Worm (Caenorhabditis elegans) whole organism, young adult: Measurements from ENCODE around the gene ubc-21.

Source experiments
- F10E7.11 ChIP-seq: sonication (generic microtip); optimal IDR thresholded peaks from 2 replicates; lab custom pipeline; 2017; ENCODE audit warnings: mild to moderate bottlenecking, missing genetic modification characterization, moderate library complexity, missing compliant biosample characterization
- lag-1 ChIP-seq: fragments of 200-800 bp; sonication (Bioruptor generic); IDR thresholded peaks from 2 replicates; pipeline ENCODE4 v1.3.6; 2022; ENCODE audit warnings: missing genetic modification reagents, missing genetic modification characterization, missing compliant biosample characterization
- nhr-120 ChIP-seq: fragments of 200-800 bp; sonication (Bioruptor generic); IDR thresholded peaks from 2 replicates; pipeline ENCODE4 v1.3.6; 2022; ENCODE audit warnings: missing genetic modification characterization, missing compliant biosample characterization
- snpc-1.3 ChIP-seq: sonication (generic microtip); optimal IDR thresholded peaks from 2 replicates; lab custom pipeline; 2017; ENCODE audit warnings: missing genetic modification characterization, mild to moderate bottlenecking, missing compliant biosample characterization, antibody characterized with exemption, moderate library complexity, missing genotype, missing genetic modification reagents; ENCODE audit not compliant: insufficient read depth
- xnd-1 ChIP-seq: sonication (generic microtip); optimal IDR thresholded peaks from 2 replicates; lab custom pipeline; 2016; ENCODE audit warnings: missing genotype, missing genetic modification reagents, missing genetic modification characterization, missing compliant biosample characterization

DNA sequence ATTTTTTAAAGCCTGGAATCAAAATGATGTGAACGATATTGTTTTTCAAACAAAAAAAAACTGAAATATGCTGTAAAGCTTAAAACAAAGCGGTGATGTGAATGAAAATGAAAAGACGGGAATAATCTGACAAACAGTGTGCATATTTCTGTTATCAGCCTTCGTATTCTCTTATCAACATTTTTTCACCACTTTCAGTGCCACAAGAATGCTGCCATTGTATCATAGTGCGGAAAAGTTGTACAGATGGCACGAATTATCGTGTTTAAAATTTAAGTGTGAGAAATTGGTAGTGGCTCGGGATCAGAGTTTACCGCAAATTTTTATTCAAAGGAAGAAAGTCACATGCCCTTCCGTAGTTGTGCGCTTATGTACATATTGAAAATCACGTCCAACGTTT, 45.0 kb upstream of the ubc-21 start, which contains the start of gene ifd-1:
- TF ChIP-seq lag-1 = no peak
- no peak for TF ChIP-seq nhr-120 (GFP tag; lab: Robert Waterston, UW)
- TF ChIP-seq xnd-1 (tag; lab: Kevin White, UChicago) = no peak
- TF ChIP-seq F10E7.11 (tag; lab: Kevin White, UChicago) = no peak
- TF ChIP-seq snpc-1.3 (tag; lab: Kevin White, UChicago) = no peak
